Fruit fly (Drosophila melanogaster): ENCODE data around the gene laza.

laza gene

dm6 chr3L:22460918-22461634, at the start of gene laza:
TSS of gene laza (minus strand) at chr3L:22461131.
- TF ChIP-seq CG18619 (GFP tag; optimal IDR thresholded peaks at IDR 0.05) (no peak), CG2678 (tag; optimal IDR thresholded peaks at IDR 0.05) (peak; percentile 13), sqz (GFP tag; optimal IDR thresholded peaks at IDR 0.05) (no peak), CG8281 (tag; optimal IDR thresholded peaks at IDR 0.05) (no peak), CG17186 (GFP tag; optimal IDR thresholded peaks at IDR 0.05) (no peak), Hmx (GFP tag; optimal IDR thresholded peaks at IDR 0.05) (no peak), ranshi (GFP tag; IDR thresholded peaks at IDR 0.05) (no peak), CG10209 (GFP tag; optimal IDR thresholded peaks at IDR 0.05) (no peak), vfl (GFP tag; optimal IDR thresholded peaks at IDR 0.05) (no peak), Hr3 (GFP tag; optimal IDR thresholded peaks at IDR 0.05) (no peak), otp (GFP tag; IDR thresholded peaks at IDR 0.05) (no peak), CG34376 (GFP tag; optimal IDR thresholded peaks at IDR 0.05) (no peak), Dbx (GFP tag; IDR thresholded peaks at IDR 0.05) (no peak; the same call in 2 of the 3 replicates), wek (GFP tag; optimal IDR thresholded peaks at IDR 0.05) (no peak), so (GFP tag; IDR thresholded peaks at IDR 0.05) (0 out of 3 replicates have a peak, but pooled peaks have one; percentile 9), Aef1 (GFP tag; IDR thresholded peaks at IDR 0.05) (no peak), CG4820 (GFP tag; optimal IDR thresholded peaks at IDR 0.05) (no peak), CTCF (GFP tag; optimal IDR thresholded peaks at IDR 0.05) (no peak), stwl (tag; optimal IDR thresholded peaks at IDR 0.05) (no peak), CoRest (tag; optimal IDR thresholded peaks at IDR 0.05) (peak; percentile 35), gsb (GFP tag; IDR thresholded peaks at IDR 0.05) (no peak), cad (GFP tag; optimal IDR thresholded peaks at IDR 0.05) (no peak), dm (GFP tag; optimal IDR thresholded peaks at IDR 0.05) (no peak), nerfin-2 (GFP tag; IDR thresholded peaks at IDR 0.05; ENCODE audit: partially characterized antibody) (no peak), Rx (GFP tag; IDR thresholded peaks at IDR 0.05) (no peak), croc (GFP tag; conservative IDR thresholded peaks at IDR 0.05) (no peak), lola (GFP tag; optimal IDR thresholded peaks at IDR 0.05) (no peak), zf30C (GFP tag; optimal IDR thresholded peaks at IDR 0.05) (peak; percentile 51), insv (GFP tag; optimal IDR thresholded peaks at IDR 0.05) (no peak), HHEX (GFP tag; optimal IDR thresholded peaks at IDR 0.05) (no peak), Eip74EF (GFP tag; optimal IDR thresholded peaks at IDR 0.05) (no peak), CG4617 (GFP tag; optimal IDR thresholded peaks at IDR 0.05; ENCODE audit: borderline replicate concordance) (no peak), fd3F (GFP tag; optimal IDR thresholded peaks at IDR 0.05) (no peak), CG2120 (GFP tag; optimal IDR thresholded peaks at IDR 0.05) (peak; percentile 22), CG12219 (GFP tag; optimal IDR thresholded peaks at IDR 0.05) (no peak), gcm (GFP tag; optimal IDR thresholded peaks at IDR 0.05) (no peak), ewg (GFP tag; optimal IDR thresholded peaks at IDR 0.05) (no peak), vvl (GFP tag; IDR thresholded peaks at IDR 0.05) (0 out of 2 replicates have a peak, but pooled peaks have one; percentile 20), rib (GFP tag; IDR thresholded peaks at IDR 0.05) (no peak), CG16863 (GFP tag; optimal IDR thresholded peaks at IDR 0.05) (no peak), CG1647 (GFP tag; optimal IDR thresholded peaks at IDR 0.05) (no peak), grau (tag; optimal IDR thresholded peaks at IDR 0.05) (peak; percentile 15), Side (GFP tag; optimal IDR thresholded peaks at IDR 0.05) (no peak), slp2 (GFP tag; optimal IDR thresholded peaks at IDR 0.05) (no peak), br (optimal IDR thresholded peaks at IDR 0.05) (no peak), Dp (GFP tag; optimal IDR thresholded peaks at IDR 0.05) (no peak), z (GFP tag; IDR thresholded peaks at IDR 0.05) (no peak), CG10543 (GFP tag; optimal IDR thresholded peaks at IDR 0.05) (peak; percentile 62), Blimp-1 (GFP tag; optimal IDR thresholded peaks at IDR 0.05) (no peak), Hr78 (GFP tag; optimal IDR thresholded peaks at IDR 0.05) (peak in 1 of 2 experiments; percentile 12)
